Worm (Caenorhabditis elegans): ENCODE measurements around the gene Y45F10B.13.

DNA sequence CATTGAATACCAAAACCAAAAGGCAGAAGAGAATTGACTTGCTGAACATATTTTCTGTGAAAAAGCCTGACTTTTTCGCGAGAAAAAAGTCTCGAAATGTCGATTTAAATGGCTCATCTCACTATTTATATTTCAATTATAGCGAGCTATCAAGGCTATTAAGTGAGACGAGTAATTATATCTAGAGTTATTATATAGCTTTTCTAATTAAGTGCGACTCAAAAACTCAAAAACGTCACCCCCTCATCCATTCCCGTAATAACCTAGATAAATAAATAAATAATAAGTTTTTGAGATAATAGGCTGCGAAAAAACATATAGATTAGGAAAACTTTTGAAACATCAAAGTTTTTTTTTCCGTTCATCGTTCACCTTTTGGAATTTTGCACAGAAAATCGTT is 55.9 kb downstream of the Y45F10B.13 start, which contains the start of gene nlp-17:
- TF ChIP-seq aly-2 (tag; optimal IDR thresholded peaks at IDR 0.05) (no peak), nhr-237 (tag; optimal IDR thresholded peaks at IDR 0.05) (no peak), crh-2 (tag; optimal IDR thresholded peaks at IDR 0.05) (no peak), elt-1 (tag; optimal IDR thresholded peaks at IDR 0.05) (no peak)

Measured in whole organism, L2 larva.